Worm (Caenorhabditis elegans): ENCODE data around the gene aak-1.

The aak-1 gene

DNA sequence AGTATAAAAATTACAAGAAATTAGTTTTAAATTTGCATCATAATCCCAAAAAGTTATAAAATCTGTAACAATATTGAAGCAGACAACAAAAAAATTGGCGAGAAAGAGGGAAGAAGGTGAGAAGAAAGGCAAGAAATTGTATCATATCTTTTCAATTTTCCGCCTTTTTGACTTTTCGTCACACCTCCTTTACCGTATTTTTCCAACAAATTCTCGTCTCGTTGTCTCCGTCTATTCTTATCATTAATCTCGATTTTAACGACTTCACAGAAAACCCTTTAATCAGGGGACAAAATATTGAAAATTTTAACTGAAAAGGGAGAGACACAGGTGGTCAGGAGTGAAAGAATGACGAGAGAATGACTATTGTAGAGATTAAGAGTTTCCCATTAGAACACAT is 47.9 kb downstream of the aak-1 start:
- TF ChIP-seq dmd-9 (GFP tag; IDR thresholded peaks at IDR 0.05) (no peak), snpc-4 (tag; optimal IDR thresholded peaks at IDR 0.05) (no peak), nhr-48 (tag; optimal IDR thresholded peaks at IDR 0.05) (no peak), spr-1 (tag; optimal IDR thresholded peaks at IDR 0.05) (no peak), zip-2 (tag; optimal IDR thresholded peaks at IDR 0.05) (no peak), ceh-20 (GFP tag; IDR thresholded peaks at IDR 0.05) (no peak), hlh-30 (tag; optimal IDR thresholded peaks at IDR 0.05; ENCODE audit: insufficient read depth) (peak; percentile 18), F49E8.2 (tag; optimal IDR thresholded peaks at IDR 0.05; ENCODE audit: borderline replicate concordance) (no peak), lin-15B (tag; optimal IDR thresholded peaks at IDR 0.05) (no peak), pha-4 (GFP tag; IDR thresholded peaks at IDR 0.05) (no peak), pha-4 (tag; optimal IDR thresholded peaks at IDR 0.05) (no peak), saeg-2 (GFP tag; IDR thresholded peaks at IDR 0.05) (no peak), nhr-28 (tag; optimal IDR thresholded peaks at IDR 0.05) (peak; percentile 37), daf-16 (GFP tag; optimal IDR thresholded peaks at IDR 0.05) (no peak), daf-16 (tag; optimal IDR thresholded peaks at IDR 0.05) (no peak)

DNA sequence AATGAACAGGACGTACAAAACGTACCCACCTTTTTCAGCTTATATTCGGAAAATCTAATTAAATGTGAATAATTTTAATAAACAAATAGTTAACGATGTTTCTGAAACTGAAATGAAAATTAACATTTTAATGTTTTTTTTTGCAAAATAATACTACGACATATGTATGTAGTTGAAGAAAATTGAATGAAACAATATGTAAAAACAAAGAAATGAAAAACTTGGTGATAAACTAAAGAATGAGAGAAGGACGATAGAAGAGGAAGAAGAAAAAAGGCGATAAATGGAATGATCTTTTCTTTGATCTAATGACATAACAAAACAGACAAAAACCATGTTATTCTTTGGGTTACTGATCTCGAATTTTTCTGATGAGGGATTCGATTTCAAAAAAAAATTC is 50.6 kb downstream of the aak-1 start, which contains the start of gene B0303.11:
TSS of gene B0303.11 (minus strand) at position 101 of the 400 bp plus-strand sequence.
- TF ChIP-seq mdl-1 (tag; optimal IDR thresholded peaks at IDR 0.05) (no peak), aha-1 (tag) (peak; percentile 18)

DNA sequence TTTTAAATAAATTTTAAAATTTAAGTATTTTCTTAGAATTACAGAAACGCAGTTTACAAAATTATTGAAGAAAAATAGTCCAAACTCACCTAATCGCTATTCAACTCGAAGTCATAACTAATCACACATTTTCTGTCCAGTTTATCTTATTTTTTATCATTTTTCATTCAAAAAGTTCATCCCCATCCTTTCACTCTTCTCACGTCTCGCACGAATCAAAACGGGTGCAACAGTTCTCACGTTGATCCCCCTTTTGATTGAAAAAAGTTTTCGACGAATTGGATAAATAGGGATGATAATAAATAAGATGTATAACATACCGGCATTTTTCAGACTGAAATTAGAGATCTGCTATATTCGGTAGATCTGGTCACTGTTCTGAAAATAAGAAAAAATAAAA is 51.2 kb downstream of the aak-1 start:
- TF ChIP-seq nhr-28 (tag; optimal IDR thresholded peaks at IDR 0.05) = peak; percentile 26
- peak; percentile 42 for TF ChIP-seq nhr-48 (tag; optimal IDR thresholded peaks at IDR 0.05)
- TF ChIP-seq mdt-29 (GFP tag; IDR thresholded peaks at IDR 0.05) = no peak

All from whole organism, L4 larva.